Worm (Caenorhabditis elegans) whole organism, mixed stage, embryonic: ENCODE results near the gene ppfr-4.

Experiments
- blmp-1 ChIP-seq: fragments of 150-350 bp; optimal IDR thresholded peaks from 2 replicates; lab custom pipeline; 2014; ENCODE audit warnings: missing biosample characterization, missing genetic modification characterization
- elt-3 ChIP-seq: fragments of 150-350 bp; optimal IDR thresholded peaks from 2 replicates; lab custom pipeline; 2014; ENCODE audit warnings: missing biosample characterization, missing genetic modification characterization
- nhr-237 ChIP-seq: fragments of 150-350 bp; optimal IDR thresholded peaks from 2 replicates; lab custom pipeline; 2014; ENCODE audit warnings: missing biosample characterization, missing genetic modification characterization
- pha-4 ChIP-seq: fragments of 150-350 bp; optimal IDR thresholded peaks from 2 replicates; lab custom pipeline; 2018; ENCODE audit warnings: missing biosample characterization, missing genetic modification reagents, missing genetic modification characterization
- snpc-4 ChIP-seq: fragments of 150-350 bp; optimal IDR thresholded peaks from 2 replicates; lab custom pipeline; 2014; ENCODE audit warnings: missing biosample characterization, missing genetic modification characterization

DNA sequence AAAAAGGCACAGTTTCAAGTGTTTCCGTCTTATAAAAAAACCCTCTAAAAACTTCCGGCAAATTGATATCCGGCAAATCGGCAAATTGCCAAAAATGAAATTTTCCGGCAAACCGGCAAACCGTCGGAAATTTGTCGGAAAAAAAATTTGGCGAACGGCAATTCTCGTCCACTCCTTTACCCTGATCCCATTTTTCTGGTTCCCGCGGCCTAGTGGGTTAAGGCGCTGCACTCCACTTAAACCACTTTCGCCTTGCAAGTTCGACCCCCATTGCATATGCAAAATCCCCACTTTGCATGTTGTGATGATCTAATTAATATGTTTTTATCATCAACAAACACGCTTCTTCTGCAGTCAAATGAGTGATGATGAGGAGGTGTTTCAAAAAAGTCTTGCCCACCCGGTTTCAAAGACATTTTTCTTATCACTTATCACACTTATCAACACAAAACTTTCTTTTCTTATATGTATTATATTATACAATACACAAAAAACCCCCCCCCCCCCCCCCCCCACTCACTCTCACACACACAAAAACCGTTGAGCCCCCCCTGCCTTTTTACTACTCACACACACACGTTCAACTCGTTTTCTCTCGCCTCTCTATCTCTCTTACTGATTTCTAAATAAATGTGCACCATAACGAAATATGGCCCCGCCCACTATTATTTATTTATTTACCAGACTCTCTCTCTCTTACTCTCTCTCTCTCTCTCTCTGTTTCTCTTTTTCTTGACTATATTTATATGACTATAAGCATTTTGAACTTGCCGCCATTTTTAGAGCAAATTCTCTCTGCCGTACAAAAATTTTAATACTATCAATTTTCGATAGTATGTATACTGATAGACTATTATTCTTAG lies 33.2 kb downstream of the ppfr-4 start:
- TF ChIP-seq elt-3 (no peak), pha-4 (no peak), snpc-4 (tag; lab: Kevin White, UChicago) (no peak), blmp-1 (no peak), nhr-237 (no peak)
